Worm (Caenorhabditis elegans): ENCODE results near the gene bcs-1.

The bcs-1 gene

ce11 chrII:8570977-8571376, at the start of gene bcs-1:
bcs-1 (plus strand) TSS chrII:8571085.
- TF ChIP-seq T22C8.4 (GFP tag; IDR thresholded peaks at IDR 0.05) (no peak), tab-1 (GFP tag; IDR thresholded peaks at IDR 0.05) (no peak), ztf-29 (GFP tag; IDR thresholded peaks at IDR 0.05) (no peak), med-1 (GFP tag; optimal IDR thresholded peaks at IDR 0.05; ENCODE audit: insufficient read depth) (no peak), ref-1 (GFP tag; conservative IDR thresholded peaks at IDR 0.05) (no peak), ztf-23 (GFP tag; IDR thresholded peaks at IDR 0.05) (no peak)

ce11 chrII:8525133-8525736, 45.6 kb upstream of the bcs-1 start, which contains the start of the genes prp-9 and mrps-18B:
prp-9 (minus strand) TSS chrII:8525396.
mrps-18B (plus strand) TSS chrII:8525681.
- TF ChIP-seq ztf-23 (GFP tag; IDR thresholded peaks at IDR 0.05) (no peak), ztf-29 (GFP tag; IDR thresholded peaks at IDR 0.05) (no peak), klf-2 (GFP tag; conservative IDR thresholded peaks at IDR 0.05) (no peak), T22C8.4 (GFP tag; IDR thresholded peaks at IDR 0.05) (no peak), tab-1 (GFP tag; IDR thresholded peaks at IDR 0.05) (no peak), cog-1 (tag; optimal IDR thresholded peaks at IDR 0.05) (no peak), flt-1 (GFP tag; IDR thresholded peaks at IDR 0.05) (no peak), ref-1 (GFP tag; conservative IDR thresholded peaks at IDR 0.05) (no peak), med-1 (GFP tag; optimal IDR thresholded peaks at IDR 0.05; ENCODE audit: insufficient read depth) (no peak)

DNA sequence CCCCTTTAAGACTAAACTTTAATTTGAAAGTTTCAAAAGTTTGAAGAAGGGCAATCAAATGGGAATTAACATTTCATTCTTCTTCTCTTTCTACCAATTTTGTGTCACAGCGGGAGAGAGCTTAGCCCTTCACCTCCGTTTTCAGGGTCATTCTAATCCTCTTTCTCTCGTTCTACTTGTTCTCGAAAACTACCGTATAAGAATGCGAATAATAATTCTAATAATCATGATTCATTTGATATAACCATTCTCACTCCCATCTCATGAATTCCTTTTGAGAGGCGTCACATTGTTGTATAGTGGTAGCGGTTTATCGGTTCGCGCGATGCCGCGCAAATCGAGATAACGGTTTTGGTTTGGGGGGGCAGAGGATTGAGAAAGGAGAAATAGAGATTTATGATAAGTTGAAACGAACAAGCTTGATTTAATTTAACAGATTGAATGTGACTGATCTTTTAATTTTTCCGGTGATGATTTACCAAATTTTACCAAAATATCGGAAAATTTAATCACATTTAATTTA, 41.6 kb upstream of the bcs-1 start:
- TF ChIP-seq ztf-23 (GFP tag; IDR thresholded peaks at IDR 0.05) (no peak), ref-1 (GFP tag; conservative IDR thresholded peaks at IDR 0.05) (no peak), tab-1 (GFP tag; IDR thresholded peaks at IDR 0.05) (no peak), cog-1 (tag; optimal IDR thresholded peaks at IDR 0.05) (no peak), klf-2 (GFP tag; conservative IDR thresholded peaks at IDR 0.05) (no peak), T22C8.4 (GFP tag; IDR thresholded peaks at IDR 0.05) (no peak), ztf-29 (GFP tag; IDR thresholded peaks at IDR 0.05) (no peak), med-1 (GFP tag; optimal IDR thresholded peaks at IDR 0.05; ENCODE audit: insufficient read depth) (no peak), flt-1 (GFP tag; IDR thresholded peaks at IDR 0.05) (no peak)

- TF ChIP-seq klf-2 (GFP tag; conservative IDR thresholded peaks at IDR 0.05) (no peak), ztf-29 (GFP tag; IDR thresholded peaks at IDR 0.05) (no peak), cog-1 (tag; optimal IDR thresholded peaks at IDR 0.05) (no peak), T22C8.4 (GFP tag; IDR thresholded peaks at IDR 0.05) (no peak), flt-1 (GFP tag; IDR thresholded peaks at IDR 0.05) (no peak), ref-1 (GFP tag; conservative IDR thresholded peaks at IDR 0.05) (no peak), tab-1 (GFP tag; IDR thresholded peaks at IDR 0.05) (no peak), med-1 (GFP tag; optimal IDR thresholded peaks at IDR 0.05; ENCODE audit: insufficient read depth) (no peak), ztf-23 (GFP tag; IDR thresholded peaks at IDR 0.05) (no peak)
These were observed 39.6 kb upstream of the bcs-1 start, which contains the start of gene gldi-7 for ce11 chrII:8531181-8531759. gldi-7 (minus strand) TSS chrII:8531222.

- TF ChIP-seq ztf-29 (GFP tag; IDR thresholded peaks at IDR 0.05) (no peak), flt-1 (GFP tag; IDR thresholded peaks at IDR 0.05) (no peak), ztf-23 (GFP tag; IDR thresholded peaks at IDR 0.05) (no peak), T22C8.4 (GFP tag; IDR thresholded peaks at IDR 0.05) (no peak), cog-1 (tag; optimal IDR thresholded peaks at IDR 0.05) (no peak), med-1 (GFP tag; optimal IDR thresholded peaks at IDR 0.05; ENCODE audit: insufficient read depth) (no peak), tab-1 (GFP tag; IDR thresholded peaks at IDR 0.05) (no peak), ref-1 (GFP tag; conservative IDR thresholded peaks at IDR 0.05) (no peak), klf-2 (GFP tag; conservative IDR thresholded peaks at IDR 0.05) (no peak)
These were observed 38.9 kb upstream of the bcs-1 start for ce11 chrII:8532015-8532414.

DNA sequence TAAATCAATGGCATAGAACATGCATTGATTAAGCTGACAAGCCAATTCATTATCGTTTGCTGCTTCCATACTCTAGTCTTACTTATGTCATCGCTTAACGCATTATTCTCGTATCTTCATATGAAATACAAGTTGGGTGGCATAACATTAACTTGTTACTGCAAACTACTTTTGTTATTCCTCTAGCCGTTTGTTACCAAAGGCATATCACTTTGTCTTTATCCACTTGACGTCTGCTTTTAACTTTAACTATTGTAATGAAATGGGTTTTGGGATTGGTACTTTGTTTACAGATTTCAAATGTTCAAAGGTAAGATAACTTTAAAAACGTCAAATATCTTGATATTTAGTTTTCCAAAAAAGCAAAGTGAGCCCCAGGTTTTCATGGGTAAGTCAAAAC, 34.8 kb upstream of the bcs-1 start, which contains the start of gene W01C9.2:
TSS of gene W01C9.2 (plus strand) at position 301 of the 400 bp plus-strand sequence.
- TF ChIP-seq ztf-29 (GFP tag; IDR thresholded peaks at IDR 0.05), result no peak
- TF ChIP-seq T22C8.4 (GFP tag; IDR thresholded peaks at IDR 0.05), result no peak
- no peak for TF ChIP-seq cog-1 (tag; optimal IDR thresholded peaks at IDR 0.05)
- no peak for TF ChIP-seq med-1 (GFP tag; optimal IDR thresholded peaks at IDR 0.05; ENCODE audit: insufficient read depth)
- TF ChIP-seq ztf-23 (GFP tag; IDR thresholded peaks at IDR 0.05), result no peak
- no peak for TF ChIP-seq klf-2 (GFP tag; conservative IDR thresholded peaks at IDR 0.05)
- TF ChIP-seq tab-1 (GFP tag; IDR thresholded peaks at IDR 0.05), result no peak
- TF ChIP-seq flt-1 (GFP tag; IDR thresholded peaks at IDR 0.05), result no peak
- no peak for TF ChIP-seq ref-1 (GFP tag; conservative IDR thresholded peaks at IDR 0.05)

- TF ChIP-seq klf-2 (GFP tag; conservative IDR thresholded peaks at IDR 0.05) (no peak), tab-1 (GFP tag; IDR thresholded peaks at IDR 0.05) (no peak), ztf-29 (GFP tag; IDR thresholded peaks at IDR 0.05) (no peak), med-1 (GFP tag; optimal IDR thresholded peaks at IDR 0.05; ENCODE audit: insufficient read depth) (no peak), flt-1 (GFP tag; IDR thresholded peaks at IDR 0.05) (no peak), ztf-23 (GFP tag; IDR thresholded peaks at IDR 0.05) (no peak), ref-1 (GFP tag; conservative IDR thresholded peaks at IDR 0.05) (no peak), cog-1 (tag; optimal IDR thresholded peaks at IDR 0.05) (no peak), T22C8.4 (GFP tag; IDR thresholded peaks at IDR 0.05) (no peak)
These were observed 30.5 kb upstream of the bcs-1 start, which contains the start of gene pqn-73 for ce11 chrII:8540412-8540811. pqn-73 (plus strand) TSS chrII:8540712.

DNA sequence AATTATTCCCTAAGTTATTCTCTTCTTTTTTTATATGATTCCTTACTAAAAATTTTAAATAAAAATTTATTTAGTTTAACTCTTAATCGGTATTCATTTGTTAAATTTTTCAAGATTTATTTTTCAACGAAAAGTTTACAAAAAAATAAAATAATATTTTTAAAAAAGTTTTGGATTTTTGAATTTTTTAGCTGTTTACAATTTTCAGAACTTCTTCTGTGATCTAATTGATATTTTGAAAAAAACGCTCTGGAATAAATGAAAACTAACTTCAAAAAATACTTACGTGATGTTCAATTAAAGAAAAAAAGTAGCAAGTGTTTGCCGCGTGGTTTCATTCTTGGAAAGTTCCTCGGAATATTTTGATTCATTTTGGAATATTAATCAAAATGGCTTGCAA, 25.6 kb upstream of the bcs-1 start, which contains the start of gene decr-1.2:
TSS of gene decr-1.2 (plus strand) at position 301 of the 400 bp plus-strand sequence.
- TF ChIP-seq med-1 (GFP tag; optimal IDR thresholded peaks at IDR 0.05; ENCODE audit: insufficient read depth) (no peak), cog-1 (tag; optimal IDR thresholded peaks at IDR 0.05) (no peak), flt-1 (GFP tag; IDR thresholded peaks at IDR 0.05) (no peak), T22C8.4 (GFP tag; IDR thresholded peaks at IDR 0.05) (no peak), ref-1 (GFP tag; conservative IDR thresholded peaks at IDR 0.05) (no peak), tab-1 (GFP tag; IDR thresholded peaks at IDR 0.05) (no peak), ztf-23 (GFP tag; IDR thresholded peaks at IDR 0.05) (no peak), klf-2 (GFP tag; conservative IDR thresholded peaks at IDR 0.05) (no peak), ztf-29 (GFP tag; IDR thresholded peaks at IDR 0.05) (no peak)

DNA sequence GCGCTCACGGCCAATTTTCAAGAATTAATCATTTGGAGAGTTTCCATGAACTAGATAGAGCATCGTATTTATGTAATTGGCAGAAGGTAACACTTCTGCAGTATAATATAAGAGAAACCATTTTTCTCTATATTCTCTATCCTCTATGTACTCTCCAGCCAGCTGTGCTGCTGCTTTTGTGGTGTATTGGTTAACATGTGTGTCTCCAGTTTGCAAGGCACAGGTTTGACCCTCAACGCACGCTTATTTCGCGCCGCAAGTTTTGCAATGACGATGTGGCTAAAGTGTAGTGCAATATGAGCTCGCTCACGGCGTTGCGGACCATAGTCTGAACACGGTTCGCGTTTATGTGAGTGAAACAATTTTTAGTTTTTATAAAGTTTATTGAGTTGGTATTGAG, 23.9 kb upstream of the bcs-1 start:
- TF ChIP-seq klf-2 (GFP tag; conservative IDR thresholded peaks at IDR 0.05), result peak; percentile 84
- TF ChIP-seq ztf-23 (GFP tag; IDR thresholded peaks at IDR 0.05), result no peak; the same call in none of the 2 replicates
- TF ChIP-seq ztf-29 (GFP tag; IDR thresholded peaks at IDR 0.05), result peak; percentile 82
- TF ChIP-seq cog-1 (tag; optimal IDR thresholded peaks at IDR 0.05), result peak; percentile 52
- peak; percentile 40 for TF ChIP-seq med-1 (GFP tag; optimal IDR thresholded peaks at IDR 0.05; ENCODE audit: insufficient read depth)
- peak; percentile 90 for TF ChIP-seq ref-1 (GFP tag; conservative IDR thresholded peaks at IDR 0.05)
- peak; percentile 63; the same call in 1 of the 2 replicates for TF ChIP-seq T22C8.4 (GFP tag; IDR thresholded peaks at IDR 0.05)
- TF ChIP-seq flt-1 (GFP tag; IDR thresholded peaks at IDR 0.05), result peak; percentile 92
- TF ChIP-seq tab-1 (GFP tag; IDR thresholded peaks at IDR 0.05), result peak; percentile 91

All from whole organism, midembryonic.